Worm (Caenorhabditis elegans) whole organism, late embryonic: ENCODE measurements around the gene C09G12.17.

ENCODE experiments used
- C38D4.7 ChIP-seq: fragments of 200-800 bp; sonication (Bioruptor generic); optimal IDR thresholded peaks from 2 replicates; lab custom pipeline; 2018; ENCODE audit warnings: mild to moderate bottlenecking, missing genetic modification characterization, moderate library complexity, missing compliant biosample characterization
- F13H6.1 ChIP-seq: sonication (generic microtip); optimal IDR thresholded peaks from 2 replicates; lab custom pipeline; 2016; ENCODE audit warnings: missing genetic modification characterization, missing compliant biosample characterization
- K02D7.2 ChIP-seq: sonication (generic microtip); optimal IDR thresholded peaks from 2 replicates; lab custom pipeline; 2017; ENCODE audit warnings: mild to moderate bottlenecking, missing genetic modification characterization, missing compliant biosample characterization
- K09A11.1 ChIP-seq: sonication (generic microtip); optimal IDR thresholded peaks from 2 replicates; lab custom pipeline; 2017; ENCODE audit warnings: antibody characterized with exemption, mild to moderate bottlenecking, missing genetic modification characterization, missing compliant biosample characterization; ENCODE audit not compliant: insufficient read depth
- T23F11.4 ChIP-seq: fragments of 200-800 bp; sonication (Bioruptor generic); optimal IDR thresholded peaks from 2 replicates; lab custom pipeline; 2018; ENCODE audit warnings: mild to moderate bottlenecking, missing genetic modification characterization, missing compliant biosample characterization
- Y22D7AL.16 ChIP-seq: sonication (generic microtip); optimal IDR thresholded peaks from 2 replicates; lab custom pipeline; 2016; ENCODE audit warnings: missing genetic modification characterization, missing compliant biosample characterization
- ceh-14 ChIP-seq: sonication (generic microtip); optimal IDR thresholded peaks from 2 replicates; lab custom pipeline; 2016; ENCODE audit warnings: missing genotype, missing genetic modification characterization, missing compliant biosample characterization
- ceh-18 ChIP-seq: sonication (generic microtip); optimal IDR thresholded peaks from 2 replicates; lab custom pipeline; 2016; ENCODE audit warnings: missing genetic modification characterization, missing compliant biosample characterization
- ceh-2 ChIP-seq: sonication (generic microtip); optimal IDR thresholded peaks from 2 replicates; lab custom pipeline; 2016; ENCODE audit warnings: missing genotype, missing genetic modification characterization, missing compliant biosample characterization
- ceh-22 ChIP-seq: sonication (generic microtip); optimal IDR thresholded peaks from 2 replicates; lab custom pipeline; 2017; ENCODE audit warnings: missing biosample characterization, missing genetic modification characterization
- ceh-24 ChIP-seq: sonication (generic microtip); optimal IDR thresholded peaks from 2 replicates; lab custom pipeline; 2016; ENCODE audit warnings: mild to moderate bottlenecking, missing genetic modification characterization, missing compliant biosample characterization
- ceh-30 ChIP-seq: fragments of 150-350 bp; optimal IDR thresholded peaks from 2 replicates; lab custom pipeline; 2014; ENCODE audit warnings: missing biosample characterization, missing genetic modification characterization
- ceh-34 ChIP-seq: sonication (generic microtip); optimal IDR thresholded peaks from 2 replicates; lab custom pipeline; 2016; ENCODE audit warnings: mild to moderate bottlenecking, missing genetic modification characterization, missing compliant biosample characterization
- ceh-48 ChIP-seq: sonication (generic microtip); optimal IDR thresholded peaks from 2 replicates; lab custom pipeline; 2016; ENCODE audit warnings: missing genetic modification characterization, inconsistent platforms, missing compliant biosample characterization
- ceh-9 ChIP-seq: sonication (generic microtip); optimal IDR thresholded peaks from 2 replicates; lab custom pipeline; 2016; ENCODE audit warnings: mild to moderate bottlenecking, missing genetic modification characterization, inconsistent platforms, missing compliant biosample characterization
- che-1 ChIP-seq: sonication (generic microtip); optimal IDR thresholded peaks from 2 replicates; lab custom pipeline; 2016; ENCODE audit warnings: mild to moderate bottlenecking, missing genetic modification characterization, missing compliant biosample characterization
- dmd-4 ChIP-seq: sonication (generic microtip); optimal IDR thresholded peaks from 2 replicates; lab custom pipeline; 2016; ENCODE audit warnings: borderline replicate concordance, missing genetic modification characterization, missing compliant biosample characterization
- elt-4 ChIP-seq: sonication (generic microtip); optimal IDR thresholded peaks from 2 replicates; lab custom pipeline; 2016; ENCODE audit warnings: missing genetic modification characterization, missing compliant biosample characterization
- ets-4 ChIP-seq: sonication (generic microtip); optimal IDR thresholded peaks from 2 replicates; lab custom pipeline; 2016; ENCODE audit warnings: missing genetic modification characterization, missing compliant biosample characterization
- fax-1 ChIP-seq: sonication (generic microtip); optimal IDR thresholded peaks from 2 replicates; lab custom pipeline; 2016; ENCODE audit warnings: missing genotype, missing genetic modification characterization, missing compliant biosample characterization
- fkh-10 ChIP-seq: fragments of 150-350 bp; optimal IDR thresholded peaks from 2 replicates; lab custom pipeline; 2014; ENCODE audit warnings: missing biosample characterization, missing genetic modification reagents, missing genetic modification characterization
- hlh-13 ChIP-seq: fragments of 200-800 bp; sonication (Bioruptor generic); optimal IDR thresholded peaks from 2 replicates; lab custom pipeline; 2018; ENCODE audit warnings: mild to moderate bottlenecking, missing genetic modification characterization, missing compliant biosample characterization
- hlh-15 ChIP-seq: sonication (generic microtip); optimal IDR thresholded peaks from 2 replicates; lab custom pipeline; 2016; ENCODE audit warnings: missing genetic modification characterization, missing compliant biosample characterization
- hlh-30 ChIP-seq: sonication (generic microtip); optimal IDR thresholded peaks from 2 replicates; lab custom pipeline; 2017; ENCODE audit warnings: antibody characterized with exemption, missing genetic modification characterization, missing compliant biosample characterization; ENCODE audit not compliant: insufficient read depth
- lim-6 ChIP-seq: sonication (generic microtip); optimal IDR thresholded peaks from 2 replicates; lab custom pipeline; 2016; ENCODE audit warnings: missing genetic modification characterization, missing compliant biosample characterization
- lin-11 ChIP-seq: fragments of 200-800 bp; sonication (Bioruptor generic); optimal IDR thresholded peaks from 2 replicates; lab custom pipeline; 2018; ENCODE audit warnings: mild to moderate bottlenecking, missing genetic modification characterization, missing compliant biosample characterization
- madf-2 ChIP-seq: sonication (generic microtip); optimal IDR thresholded peaks from 2 replicates; lab custom pipeline; 2017; ENCODE audit warnings: missing genetic modification characterization, missing compliant biosample characterization
- mec-3 ChIP-seq: sonication (generic microtip); optimal IDR thresholded peaks from 2 replicates; lab custom pipeline; 2016; ENCODE audit warnings: borderline replicate concordance, missing genetic modification characterization, missing compliant biosample characterization
- nfya-1 ChIP-seq: sonication (generic microtip); optimal IDR thresholded peaks from 2 replicates; lab custom pipeline; 2017; ENCODE audit warnings: missing genetic modification characterization, mild to moderate bottlenecking, missing compliant biosample characterization, antibody characterized with exemption, moderate library complexity
- nhr-232 ChIP-seq: sonication (generic microtip); optimal IDR thresholded peaks from 2 replicates; lab custom pipeline; 2016; ENCODE audit warnings: missing genetic modification characterization, missing compliant biosample characterization
- npax-4 ChIP-seq: sonication (generic microtip); optimal IDR thresholded peaks from 2 replicates; lab custom pipeline; 2016; ENCODE audit warnings: missing genetic modification characterization, missing compliant biosample characterization
- odd-2 ChIP-seq: sonication (generic microtip); optimal IDR thresholded peaks from 2 replicates; lab custom pipeline; 2017; ENCODE audit warnings: antibody characterized with exemption, mild to moderate bottlenecking, missing genetic modification characterization, missing compliant biosample characterization
- pat-9 ChIP-seq: fragments of 200-800 bp; sonication (Bioruptor generic); optimal IDR thresholded peaks from 2 replicates; lab custom pipeline; 2018; ENCODE audit warnings: mild to moderate bottlenecking, missing genetic modification characterization, moderate library complexity, missing compliant biosample characterization
- pha-4 ChIP-seq: fragments of 150-350 bp; optimal IDR thresholded peaks from 2 replicates; lab custom pipeline; 2018; ENCODE audit warnings: missing biosample characterization, missing genetic modification reagents, missing genetic modification characterization
- pqm-1 ChIP-seq: sonication (generic microtip); optimal IDR thresholded peaks from 2 replicates; lab custom pipeline; 2016; ENCODE audit warnings: missing genetic modification characterization, missing compliant biosample characterization
- ref-2 ChIP-seq: sonication (generic microtip); optimal IDR thresholded peaks from 2 replicates; lab custom pipeline; 2016; ENCODE audit warnings: missing genetic modification characterization, missing compliant biosample characterization
- sox-2 ChIP-seq: fragments of 200-800 bp; sonication (Bioruptor generic); IDR thresholded peaks from 2 replicates; pipeline ENCODE4 v1.3.6; 2022; ENCODE audit warnings: missing genetic modification reagents, missing genetic modification characterization, missing compliant biosample characterization
- sox-4 ChIP-seq: sonication (generic microtip); optimal IDR thresholded peaks from 2 replicates; lab custom pipeline; 2017; ENCODE audit warnings: mild to moderate bottlenecking, missing genetic modification characterization, inconsistent platforms, missing compliant biosample characterization
- syd-9 ChIP-seq: sonication (generic microtip); optimal IDR thresholded peaks from 2 replicates; lab custom pipeline; 2016; ENCODE audit warnings: mild to moderate bottlenecking, missing genetic modification characterization, moderate library complexity, missing compliant biosample characterization
- ttx-3 ChIP-seq: sonication (generic microtip); optimal IDR thresholded peaks from 2 replicates; lab custom pipeline; 2016; ENCODE audit warnings: missing genetic modification reagents, missing genetic modification characterization, missing compliant biosample characterization
- unc-3 ChIP-seq, 2 experiments: fragments of 200-800 bp in 1 of 2; sonication (Bioruptor generic) in 1 of 2; sonication (generic microtip) in 1 of 2; conservative IDR thresholded peaks in 1 of 2; optimal IDR thresholded peaks in 1 of 2; 2 replicates each; pipeline versions ENCODE4 v1.3.6 to Lab custom; 2016 to 2022; ENCODE audit warnings: missing compliant biosample characterization in 2 of 2, missing genetic modification characterization in 2 of 2, missing genetic modification reagents in 1 of 2
- unc-42 ChIP-seq: sonication (generic microtip); optimal IDR thresholded peaks from 2 replicates; lab custom pipeline; 2016; ENCODE audit warnings: missing genotype, missing genetic modification characterization, missing compliant biosample characterization
- unc-55 ChIP-seq: sonication (generic microtip); optimal IDR thresholded peaks from 2 replicates; lab custom pipeline; 2017; ENCODE audit warnings: missing biosample characterization, missing genetic modification reagents, missing genetic modification characterization
- unc-86 ChIP-seq: sonication (generic microtip); optimal IDR thresholded peaks from 2 replicates; lab custom pipeline; 2016; ENCODE audit warnings: missing genetic modification characterization, missing compliant biosample characterization
- zip-5 ChIP-seq: sonication (generic microtip); optimal IDR thresholded peaks from 2 replicates; lab custom pipeline; 2016; ENCODE audit warnings: missing genetic modification characterization, missing compliant biosample characterization
- ztf-16 ChIP-seq: sonication (generic microtip); optimal IDR thresholded peaks from 2 replicates; lab custom pipeline; 2017; ENCODE audit warnings: missing genetic modification characterization, missing compliant biosample characterization

Gene C09G12.17

ce11 chrIV:3524584-3525020, 28.3 kb upstream of the C09G12.17 start (continued):
- TF ChIP-seq madf-2 (tag; lab: Kevin White, UChicago) (peak; percentile 60), F13H6.1 (tag; lab: Kevin White, UChicago) (peak; percentile 50), C38D4.7 (GFP tag; lab: Kevin White, UChicago) (peak; percentile 72), nhr-232 (tag; lab: Kevin White, UChicago) (peak; percentile 76), pqm-1 (tag; lab: Kevin White, UChicago) (peak; percentile 34), K02D7.2 (tag; lab: Kevin White, UChicago) (peak; percentile 58), ets-4 (tag; lab: Kevin White, UChicago) (no peak), lin-11 (peak; percentile 60), ceh-30 (tag; lab: Kevin White, UChicago) (peak; percentile 19), sox-4 (tag; lab: Kevin White, UChicago) (peak; percentile 71), syd-9 (tag; lab: Kevin White, UChicago) (peak; percentile 81), pha-4 (tag; lab: Kevin White, UChicago) (no peak), elt-4 (tag; lab: Kevin White, UChicago) (no peak), ceh-14 (tag; lab: Kevin White, UChicago) (peak; percentile 74), ceh-18 (tag; lab: Kevin White, UChicago) (peak; percentile 52), ztf-16 (tag; lab: Kevin White, UChicago) (peak; percentile 76), ceh-34 (peak; percentile 66), hlh-30 (tag; lab: Kevin White, UChicago) (no peak), unc-86 (tag; lab: Kevin White, UChicago) (peak; percentile 64), hlh-13 (peak; percentile 72), lim-6 (tag; lab: Kevin White, UChicago) (no peak), unc-42 (no peak), fax-1 (peak; percentile 60), ceh-22 (no peak), ttx-3 (peak; percentile 76), ceh-9 (tag; lab: Kevin White, UChicago) (no peak), ceh-2 (tag; lab: Kevin White, UChicago) (peak; percentile 54), mec-3 (peak; percentile 3), ceh-48 (tag; lab: Kevin White, UChicago) (peak; percentile 34), ref-2 (peak; percentile 58), T23F11.4 (peak; percentile 62), unc-3 (GFP tag; conservative IDR thresholded peaks at IDR 0.05; lab: Robert Waterston, UW) (peak; percentile 50; the same call in 1 of the 2 replicates), unc-3 (tag; optimal IDR thresholded peaks at IDR 0.05; lab: Kevin White, UChicago) (peak; percentile 34), unc-55 (GFP tag; lab: Kevin White, UChicago) (no peak), ceh-24 (tag; lab: Kevin White, UChicago) (peak; percentile 6), dmd-4 (tag; lab: Kevin White, UChicago) (peak; percentile 51), nfya-1 (tag; lab: Kevin White, UChicago) (peak; percentile 43), Y22D7AL.16 (peak; percentile 64), fkh-10 (peak; percentile 6), zip-5 (tag; lab: Kevin White, UChicago) (peak; percentile 53), che-1 (tag; lab: Kevin White, UChicago) (peak; percentile 72), pat-9 (peak; percentile 76)

DNA sequence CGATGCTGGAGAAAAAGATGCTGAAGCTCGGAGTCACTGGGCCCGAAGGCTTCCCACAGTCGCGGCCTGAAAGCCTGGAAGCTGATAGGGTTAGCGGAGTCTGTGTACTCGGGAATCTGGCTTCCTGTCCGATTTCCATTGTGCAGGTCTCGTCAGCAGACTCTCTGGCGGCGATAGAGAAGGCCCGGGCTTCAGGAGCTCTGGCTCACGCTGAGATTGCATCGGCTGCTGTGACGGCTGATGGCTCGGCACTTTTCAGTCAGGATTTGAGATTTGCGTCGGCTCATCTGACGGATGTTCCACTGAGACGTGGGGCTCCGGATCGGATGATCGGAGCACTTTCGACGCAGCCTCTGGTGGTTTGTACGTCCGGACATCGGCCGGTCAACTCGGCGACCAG, 27.2 kb upstream of the C09G12.17 start:
- TF ChIP-seq ceh-48 (tag; lab: Kevin White, UChicago) (no peak), npax-4 (tag; lab: Kevin White, UChicago) (no peak), hlh-15 (tag; lab: Kevin White, UChicago) (no peak), Y22D7AL.16 (no peak), T23F11.4 (no peak), ceh-18 (tag; lab: Kevin White, UChicago) (no peak), ref-2 (no peak), odd-2 (tag; lab: Kevin White, UChicago) (no peak), ceh-9 (tag; lab: Kevin White, UChicago) (no peak), sox-2 (GFP tag; lab: Robert Waterston, UW) (no peak), K09A11.1 (tag; lab: Kevin White, UChicago) (no peak), fax-1 (no peak)
